Fruit fly (Drosophila melanogaster): ENCODE measurements around the gene CG17283.

- TF ChIP-seq EcR (GFP tag; optimal IDR thresholded peaks at IDR 0.05) (no peak), Snoo (tag; optimal IDR thresholded peaks at IDR 0.05) (peak; percentile 42), CG10348 (GFP tag; IDR thresholded peaks at IDR 0.05) (no peak), Pif1B (GFP tag; optimal IDR thresholded peaks at IDR 0.05) (peak; percentile 4), CG9948 (tag; optimal IDR thresholded peaks at IDR 0.05) (no peak), gl (tag; optimal IDR thresholded peaks at IDR 0.05) (no peak), CG34367 (tag; optimal IDR thresholded peaks at IDR 0.05) (peak; percentile 42), CG13204 (GFP tag; optimal IDR thresholded peaks at IDR 0.05) (no peak), rn (GFP tag; IDR thresholded peaks at IDR 0.05) (no peak), Pif1A (GFP tag; optimal IDR thresholded peaks at IDR 0.05) (peak; percentile 25), CG8159 (tag; optimal IDR thresholded peaks at IDR 0.05) (peak; percentile 42), CG15710 (tag; optimal IDR thresholded peaks at IDR 0.05) (peak; percentile 14)
Measured at dm6 chr3R:17385329-17386019, 22.2 kb upstream of the CG17283 start.

Measured in whole organism, pupa.